Worm (Caenorhabditis elegans): ENCODE results near the gene Y43F8B.9.

Y43F8B.9 gene

DNA sequence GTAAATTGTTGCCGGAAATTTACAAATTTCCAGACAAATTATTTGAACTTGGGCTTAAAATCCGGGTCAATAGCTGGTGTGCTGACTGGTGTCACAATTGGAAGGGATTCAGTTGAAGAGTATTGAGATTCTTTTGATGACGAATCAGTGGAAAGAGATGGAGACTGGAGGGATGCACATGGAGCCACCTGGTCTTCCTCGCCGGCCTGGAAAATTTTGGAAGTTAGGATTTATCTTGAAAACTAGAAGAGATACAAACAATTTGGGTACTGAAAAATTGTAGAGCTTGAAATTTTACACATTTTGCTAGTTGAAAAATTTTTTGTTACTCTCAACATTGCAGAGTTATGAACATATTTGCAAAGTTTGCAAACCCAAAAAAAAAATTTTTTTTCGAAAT, 42.2 kb downstream of the Y43F8B.9 start (continued):
- TF ChIP-seq lir-3 (tag; optimal IDR thresholded peaks at IDR 0.05) (no peak), vab-7 (GFP tag; IDR thresholded peaks at IDR 0.05) (peak; percentile 36; the same call in 1 of the 2 replicates), hlh-11 (tag; optimal IDR thresholded peaks at IDR 0.05) (no peak), ZK337.2 (GFP tag; IDR thresholded peaks at IDR 0.05) (0 out of 2 replicates have a peak, but pooled peaks have one; percentile 4), madf-9 (GFP tag; conservative IDR thresholded peaks at IDR 0.05) (0 out of 2 replicates have a peak, but pooled peaks have one; percentile 33), nhr-41 (GFP tag; IDR thresholded peaks at IDR 0.05) (peak; percentile 49; the same call in 1 of the 2 replicates), nhr-28 (tag; optimal IDR thresholded peaks at IDR 0.05) (no peak), nhr-76 (tag; optimal IDR thresholded peaks at IDR 0.05) (no peak), jun-1 (tag; optimal IDR thresholded peaks at IDR 0.05) (no peak), Y75B8A.6 (GFP tag; IDR thresholded peaks at IDR 0.05) (peak; percentile 81; the same call in 1 of the 2 replicates), F44E2.7 (GFP tag; IDR thresholded peaks at IDR 0.05) (no peak), F10B5.3 (tag; optimal IDR thresholded peaks at IDR 0.05) (no peak), F49E8.2 (tag; optimal IDR thresholded peaks at IDR 0.05; ENCODE audit: borderline replicate concordance) (no peak), mxl-3 (GFP tag; optimal IDR thresholded peaks at IDR 0.05) (peak; percentile 41), Y48G9A.11 (GFP tag; IDR thresholded peaks at IDR 0.05) (peak; percentile 61; the same call in 1 of the 2 replicates), dpl-1 (GFP tag; optimal IDR thresholded peaks at IDR 0.05) (no peak), daf-16 (GFP tag; optimal IDR thresholded peaks at IDR 0.05) (no peak), daf-16 (tag; optimal IDR thresholded peaks at IDR 0.05) (peak; percentile 10), ces-1 (GFP tag; optimal IDR thresholded peaks at IDR 0.05) (no peak), ZK546.5 (tag; optimal IDR thresholded peaks at IDR 0.05) (no peak), nhr-237 (tag; optimal IDR thresholded peaks at IDR 0.05) (no peak), ceh-28 (tag; optimal IDR thresholded peaks at IDR 0.05) (no peak), cey-2 (tag; optimal IDR thresholded peaks at IDR 0.05; ENCODE audit: borderline replicate concordance, insufficient read depth) (no peak), T26A8.4 (GFP tag; IDR thresholded peaks at IDR 0.05) (no peak; the same call in 1 of the 2 replicates), nhr-6 (tag; optimal IDR thresholded peaks at IDR 0.05) (no peak), hif-1 (tag; optimal IDR thresholded peaks at IDR 0.05) (peak in 1 of 2 experiments; percentile 10), nhr-111 (GFP tag; optimal IDR thresholded peaks at IDR 0.05) (no peak), T20F7.1 (GFP tag; optimal IDR thresholded peaks at IDR 0.05) (no peak), F26F4.8 (GFP tag; conservative IDR thresholded peaks at IDR 0.05) (0 out of 2 replicates have a peak, but pooled peaks have one; percentile 21), fkh-10 (GFP tag; optimal IDR thresholded peaks at IDR 0.05) (no peak), nhr-25 (tag; optimal IDR thresholded peaks at IDR 0.05; ENCODE audit: borderline replicate concordance, insufficient read depth) (no peak), ztf-11 (tag; optimal IDR thresholded peaks at IDR 0.05) (no peak), egl-43 (GFP tag; IDR thresholded peaks at IDR 0.05) (peak; percentile 67), Y5F2A.4 (GFP tag; optimal IDR thresholded peaks at IDR 0.05) (peak; percentile 51), lin-29 (GFP tag; IDR thresholded peaks at IDR 0.05) (peak; percentile 72; the same call in 1 of the 2 replicates), zfp-2 (tag; optimal IDR thresholded peaks at IDR 0.05) (no peak), Y105C5A.15 (GFP tag; IDR thresholded peaks at IDR 0.05) (no peak; the same call in 1 of the 2 replicates), lin-39 (tag; optimal IDR thresholded peaks at IDR 0.05) (no peak), nhr-42 (GFP tag; IDR thresholded peaks at IDR 0.05) (no peak), daf-8 (GFP tag; IDR thresholded peaks at IDR 0.05) (no peak), ceh-62 (tag; optimal IDR thresholded peaks at IDR 0.05) (no peak), lim-7 (GFP tag; IDR thresholded peaks at IDR 0.05) (0 out of 2 replicates have a peak, but pooled peaks have one; percentile 53), lin-15B (tag; optimal IDR thresholded peaks at IDR 0.05) (no peak), dmd-8 (GFP tag; IDR thresholded peaks at IDR 0.05) (peak; percentile 82; the same call in 1 of the 2 replicates), unc-62 (GFP tag; optimal IDR thresholded peaks at IDR 0.05 in 1 of 2) (no peak), unc-62 (tag; optimal IDR thresholded peaks at IDR 0.05) (no peak), rbr-2 (tag; optimal IDR thresholded peaks at IDR 0.05) (no peak), aly-2 (tag; optimal IDR thresholded peaks at IDR 0.05) (no peak), dve-1 (tag; optimal IDR thresholded peaks at IDR 0.05; ENCODE audit: insufficient read depth) (no peak), ctbp-1 (GFP tag; IDR thresholded peaks at IDR 0.05) (peak; percentile 58), R02D3.7 (tag; optimal IDR thresholded peaks at IDR 0.05) (no peak)

All from whole organism, L4 larva.